Fruit fly (Drosophila melanogaster) whole organism, embryonic: Measurements from ENCODE around the gene orb.

Source experiments
- CG11695 ChIP-seq: fragments of 200-800 bp; sonication (Bioruptor generic); IDR thresholded peaks from 3 replicates; pipeline ENCODE4 v1.3.6; 2022; ENCODE audit warnings: missing biosample characterization, missing genetic modification characterization
- CG13296 ChIP-seq: fragments of 200-800 bp; sonication (Bioruptor generic); optimal IDR thresholded peaks from 3 replicates; lab custom pipeline; 2018; ENCODE audit warnings: missing biosample characterization, mild to moderate bottlenecking, missing genetic modification characterization
- CG14710 ChIP-seq: fragments of 200-800 bp; sonication (Bioruptor generic); optimal IDR thresholded peaks from 3 replicates; lab custom pipeline; 2019; ENCODE audit warnings: missing biosample characterization, mild to moderate bottlenecking, missing genetic modification characterization, moderate library complexity
- CG15269 ChIP-seq: fragments of 200-800 bp; sonication (Bioruptor generic); optimal IDR thresholded peaks from 2 replicates; lab custom pipeline; 2018; ENCODE audit warnings: missing biosample characterization, mild to moderate bottlenecking, missing genetic modification characterization, moderate library complexity
- CG1792 ChIP-seq: fragments of 200-800 bp; sonication (Bioruptor generic); optimal IDR thresholded peaks from 2 replicates; lab custom pipeline; 2016; ENCODE audit warnings: missing biosample characterization, missing genetic modification characterization
- CG18476 ChIP-seq: fragments of 200-800 bp; sonication (Bioruptor generic); optimal IDR thresholded peaks from 2 replicates; lab custom pipeline; 2016; ENCODE audit warnings: missing biosample characterization, mild to moderate bottlenecking, missing genetic modification characterization
- CG4707 ChIP-seq: fragments of 200-800 bp; sonication (Bioruptor generic); optimal IDR thresholded peaks from 2 replicates; lab custom pipeline; 2018; ENCODE audit warnings: missing biosample characterization, mild to moderate bottlenecking, missing genetic modification characterization, moderate library complexity
- CG6654 ChIP-seq: fragments of 200-800 bp; sonication (Bioruptor generic); optimal IDR thresholded peaks from 2 replicates; lab custom pipeline; 2017; ENCODE audit warnings: missing biosample characterization, mild to moderate bottlenecking, missing genetic modification characterization
- CG6683 ChIP-seq: fragments of 200-800 bp; sonication (Bioruptor generic); optimal IDR thresholded peaks from 2 replicates; lab custom pipeline; 2017; ENCODE audit warnings: missing biosample characterization, mild to moderate bottlenecking, missing genetic modification characterization, missing genetic modification reagents
- CG6854 ChIP-seq: fragments of 200-800 bp; sonication (Bioruptor generic); optimal IDR thresholded peaks from 3 replicates; lab custom pipeline; 2017; ENCODE audit warnings: missing biosample characterization, mild to moderate bottlenecking, missing genetic modification characterization
- CG7357 ChIP-seq: fragments of 200-800 bp; sonication (Bioruptor generic); IDR thresholded peaks from 3 replicates; pipeline ENCODE4 v1.3.6; 2022; ENCODE audit warnings: missing biosample characterization, missing genetic modification characterization
- CG7987 ChIP-seq: fragments of 200-800 bp; sonication (Bioruptor generic); optimal IDR thresholded peaks from 2 replicates; lab custom pipeline; 2018; ENCODE audit warnings: missing biosample characterization, mild to moderate bottlenecking, missing genetic modification characterization, moderate library complexity
- Chrac-16 ChIP-seq: fragments of 200-800 bp; sonication (Bioruptor generic); optimal IDR thresholded peaks from 3 replicates; lab custom pipeline; 2016; ENCODE audit warnings: missing biosample characterization, missing genetic modification characterization
- CoRest ChIP-seq: fragments of 200-800 bp; sonication (Bioruptor generic); optimal IDR thresholded peaks from 3 replicates; lab custom pipeline; 2018; ENCODE audit warnings: missing biosample characterization, mild to moderate bottlenecking, missing genetic modification characterization, moderate library complexity
- Dbx ChIP-seq: fragments of 200-800 bp; sonication (Bioruptor generic); IDR thresholded peaks from 3 replicates; pipeline ENCODE4 v1.3.6; 2022; ENCODE audit warnings: missing biosample characterization, missing genetic modification characterization
- Dfd ChIP-seq, 2 experiments: fragments of >200 bp; optimal IDR thresholded peaks; 2 replicates each; lab custom pipeline; 2017; ENCODE audit warnings: missing biosample characterization in 2 of 2, missing genetic modification characterization in 2 of 2
- HLH54F ChIP-seq: fragments of 200-800 bp; sonication (Bioruptor generic); optimal IDR thresholded peaks from 3 replicates; lab custom pipeline; 2016; ENCODE audit warnings: missing biosample characterization, missing genetic modification characterization
- Hey ChIP-seq: fragments of 200-800 bp; sonication (Bioruptor generic); optimal IDR thresholded peaks from 3 replicates; lab custom pipeline; 2018; ENCODE audit warnings: missing biosample characterization, mild to moderate bottlenecking, missing genetic modification characterization
- Hr78 ChIP-seq, 2 experiments: fragments of 200-800 bp in 1 of 2; fragments of >200 bp in 1 of 2; sonication (Bioruptor generic) in 1 of 2; optimal IDR thresholded peaks; 2 replicates each; lab custom pipeline; 2017 to 2019; ENCODE audit warnings: missing biosample characterization in 2 of 2, missing genetic modification characterization in 2 of 2, mild to moderate bottlenecking in 1 of 2, moderate library complexity in 1 of 2
- Meics ChIP-seq: fragments of 200-800 bp; sonication (Bioruptor generic); optimal IDR thresholded peaks from 2 replicates; lab custom pipeline; 2017; ENCODE audit warnings: missing biosample characterization, mild to moderate bottlenecking, missing genetic modification characterization
- Myb ChIP-seq: fragments of 200-800 bp; sonication (Bioruptor generic); optimal IDR thresholded peaks from 2 replicates; lab custom pipeline; 2016; ENCODE audit warnings: missing biosample characterization, missing genetic modification characterization
- NC2β ChIP-seq: fragments of 200-800 bp; sonication (Bioruptor generic); optimal IDR thresholded peaks from 2 replicates; lab custom pipeline; 2016; ENCODE audit warnings: missing biosample characterization, missing genetic modification characterization
- abd-A ChIP-seq: fragments of 200-800 bp; sonication (Bioruptor generic); optimal IDR thresholded peaks from 3 replicates; lab custom pipeline; 2019; ENCODE audit warnings: missing biosample characterization, mild to moderate bottlenecking, missing genetic modification characterization, moderate library complexity
- bowl ChIP-seq: fragments of 200-800 bp; sonication (Bioruptor generic); IDR thresholded peaks from 2 replicates; pipeline ENCODE4 v1.3.6; 2022; ENCODE audit warnings: missing biosample characterization, missing genetic modification characterization
- cad ChIP-seq: fragments of >200 bp; optimal IDR thresholded peaks from 2 replicates; lab custom pipeline; 2017; ENCODE audit warnings: missing biosample characterization, missing genetic modification characterization
- crc ChIP-seq: fragments of 200-800 bp; sonication (Bioruptor generic); optimal IDR thresholded peaks from 2 replicates; lab custom pipeline; 2016; ENCODE audit warnings: missing biosample characterization, missing genetic modification characterization
- dpn ChIP-seq, 2 experiments: fragments of 200-800 bp; sonication (Bioruptor generic); optimal IDR thresholded peaks; 3 replicates each; lab custom pipeline; 2016; ENCODE audit warnings: missing biosample characterization in 2 of 2, missing genetic modification characterization in 2 of 2
- gcm2 ChIP-seq: fragments of 200-800 bp; sonication (Bioruptor generic); optimal IDR thresholded peaks from 2 replicates; lab custom pipeline; 2016; ENCODE audit warnings: missing biosample characterization, missing genetic modification characterization
- h ChIP-seq: fragments of >200 bp; optimal IDR thresholded peaks from 2 replicates; lab custom pipeline; 2017
- hkb ChIP-seq, 2 experiments: fragments of 200-800 bp in 1 of 2; fragments of >200 bp in 1 of 2; sonication (Bioruptor generic) in 1 of 2; IDR thresholded peaks in 1 of 2; optimal IDR thresholded peaks in 1 of 2; 2 replicates each; pipeline versions ENCODE4 v1.3.6 to Lab custom; 2017 to 2022; ENCODE audit warnings: missing biosample characterization in 1 of 2, missing genetic modification characterization in 1 of 2
- kah ChIP-seq: fragments of 200-800 bp; sonication (Bioruptor generic); optimal IDR thresholded peaks from 2 replicates; lab custom pipeline; 2018; ENCODE audit warnings: missing biosample characterization, mild to moderate bottlenecking, missing genetic modification characterization
- lab ChIP-seq: fragments of 200-800 bp; sonication (Bioruptor generic); optimal IDR thresholded peaks from 3 replicates; lab custom pipeline; 2017; ENCODE audit warnings: missing biosample characterization, missing genetic modification characterization, mild to moderate bottlenecking, moderate library complexity, missing genetic modification reagents
- mld ChIP-seq: fragments of 200-800 bp; sonication (Bioruptor generic); IDR thresholded peaks from 3 replicates; pipeline ENCODE4 v1.3.6; 2022; ENCODE audit warnings: missing biosample characterization, missing genetic modification characterization; ENCODE audit not compliant: partially characterized antibody
- nerfin-1 ChIP-seq: fragments of 200-800 bp; sonication (Bioruptor generic); optimal IDR thresholded peaks from 3 replicates; lab custom pipeline; 2019; ENCODE audit warnings: missing biosample characterization, mild to moderate bottlenecking, missing genetic modification characterization, moderate library complexity
- oc ChIP-seq: fragments of 200-800 bp; sonication (Bioruptor generic); optimal IDR thresholded peaks from 2 replicates; lab custom pipeline; 2018; ENCODE audit warnings: missing biosample characterization, mild to moderate bottlenecking, missing genetic modification characterization, moderate library complexity
- pros ChIP-seq: fragments of 200-800 bp; sonication (Bioruptor generic); optimal IDR thresholded peaks from 3 replicates; lab custom pipeline; 2019; ENCODE audit warnings: missing biosample characterization, mild to moderate bottlenecking, missing genetic modification characterization, moderate library complexity
- ranshi ChIP-seq: fragments of 200-800 bp; sonication (Bioruptor generic); IDR thresholded peaks from 2 replicates; pipeline ENCODE4 v1.3.6; 2022; ENCODE audit warnings: missing biosample characterization, missing genetic modification characterization
- rib ChIP-seq: fragments of 200-800 bp; sonication (Bioruptor generic); IDR thresholded peaks from 2 replicates; pipeline ENCODE4 v1.3.6; 2022; ENCODE audit warnings: missing biosample characterization, missing genetic modification characterization
- sd ChIP-seq: fragments of 200-800 bp; sonication (Bioruptor generic); optimal IDR thresholded peaks from 3 replicates; lab custom pipeline; 2018; ENCODE audit warnings: missing biosample characterization, mild to moderate bottlenecking, missing genetic modification characterization, moderate library complexity
- sens ChIP-seq: fragments of 200-800 bp; sonication (Bioruptor generic); peaks from one replicate; lab custom pipeline; 2016; ENCODE audit warnings: missing biosample characterization, missing genetic modification characterization
- sima ChIP-seq: fragments of 200-800 bp; sonication (Bioruptor generic); optimal IDR thresholded peaks from 2 replicates; lab custom pipeline; 2016; ENCODE audit warnings: missing biosample characterization, missing genetic modification characterization
- slbo ChIP-seq: fragments of 200-800 bp; sonication (Bioruptor generic); IDR thresholded peaks from 2 replicates; pipeline ENCODE4 v1.3.6; 2022; ENCODE audit warnings: missing biosample characterization, missing genetic modification characterization
- so ChIP-seq: fragments of 200-800 bp; sonication (Bioruptor generic); IDR thresholded peaks from 3 replicates; pipeline ENCODE4 v1.3.6; 2022; ENCODE audit warnings: missing biosample characterization, missing genetic modification characterization
- sr ChIP-seq: fragments of 200-800 bp; sonication (Bioruptor generic); IDR thresholded peaks from 3 replicates; pipeline ENCODE4 v1.3.6; 2022; ENCODE audit warnings: missing biosample characterization, missing genetic modification characterization
- stwl ChIP-seq: fragments of 200-800 bp; sonication (Bioruptor generic); optimal IDR thresholded peaks from 3 replicates; lab custom pipeline; 2018; ENCODE audit warnings: missing biosample characterization, mild to moderate bottlenecking, missing genetic modification characterization, moderate library complexity
- unpg ChIP-seq: fragments of 200-800 bp; sonication (Bioruptor generic); optimal IDR thresholded peaks from 3 replicates; lab custom pipeline; 2018; ENCODE audit warnings: missing biosample characterization, mild to moderate bottlenecking, missing genetic modification characterization, moderate library complexity
- vnd ChIP-seq: fragments of 200-800 bp; sonication (Bioruptor generic); IDR thresholded peaks from 3 replicates; pipeline ENCODE4 v1.3.6; 2022; ENCODE audit warnings: missing biosample characterization, missing genetic modification characterization; ENCODE audit not compliant: partially characterized antibody
- zen2 ChIP-seq: fragments of 200-800 bp; sonication (Bioruptor generic); IDR thresholded peaks from 3 replicates; pipeline ENCODE4 v1.3.6; 2022; ENCODE audit warnings: missing biosample characterization, missing genetic modification characterization; ENCODE audit not compliant: partially characterized antibody
- zfh2 ChIP-seq: fragments of 200-800 bp; sonication (Bioruptor generic); optimal IDR thresholded peaks from 2 replicates; lab custom pipeline; 2016; ENCODE audit warnings: missing biosample characterization, missing genetic modification characterization

The orb gene

DNA sequence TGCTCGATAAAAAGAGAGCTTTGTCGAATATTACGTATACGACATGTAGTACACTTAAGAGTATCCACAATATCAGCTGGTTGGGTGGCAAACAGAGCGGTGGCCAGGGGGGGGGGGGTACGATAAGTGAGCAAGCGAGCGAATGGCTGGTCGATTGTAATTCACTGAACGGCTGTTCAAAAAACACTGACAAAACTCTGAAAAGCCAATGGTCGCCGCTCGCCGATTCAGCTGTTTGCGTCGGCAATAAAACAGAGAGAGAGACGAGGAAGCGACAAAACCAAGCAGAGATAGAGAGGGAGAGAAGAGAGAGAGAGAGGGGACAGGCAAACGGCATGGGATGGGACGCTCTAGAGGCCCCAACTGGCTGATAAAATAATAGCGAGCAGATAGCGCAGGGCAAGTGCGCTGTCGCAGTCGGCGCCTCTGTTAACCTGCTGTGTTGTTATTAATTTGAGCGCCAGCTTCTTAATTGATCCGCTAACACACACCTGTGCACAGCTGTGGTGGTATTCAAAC lies 54.1 kb downstream of the orb start, which contains the start of gene cnc (continued):
- TF ChIP-seq pros (GFP tag; lab: Kevin White, UChicago) (no peak), lab (GFP tag; lab: Kevin White, UChicago) (peak; percentile 61), crc (GFP tag; lab: Kevin White, UChicago) (no peak), sens (GFP tag; lab: Kevin White, UChicago) (peak; percentile 57), Hr78 (GFP tag; optimal IDR thresholded peaks at IDR 0.05; lab: Kevin White, UChicago) (peak in 1 of 2 experiments; percentile 90), CG6854 (peak; percentile 16), zfh2 (GFP tag; lab: Kevin White, UChicago) (no peak), kah (GFP tag; lab: Kevin White, UChicago) (peak; percentile 36), bowl (GFP tag; lab: Robert Waterston, UW) (no peak), CG11695 (GFP tag; lab: Robert Waterston, UW) (peak; percentile 57; the same call in 1 of the 3 replicates), hkb (optimal IDR thresholded peaks at IDR 0.05; lab: Kevin White, UChicago) (no peak), hkb (GFP tag; IDR thresholded peaks at IDR 0.05; lab: Robert Waterston, UW) (peak; percentile 65), Dbx (GFP tag; lab: Robert Waterston, UW) (peak; percentile 50; the same call in 1 of the 3 replicates), cad (no peak), abd-A (tag; lab: Kevin White, UChicago) (peak; percentile 93), slbo (GFP tag; lab: Robert Waterston, UW) (peak; percentile 27; the same call in 1 of the 2 replicates), CG6683 (GFP tag; lab: Kevin White, UChicago) (peak; percentile 15), so (GFP tag; lab: Robert Waterston, UW) (peak; percentile 79; the same call in 2 of the 3 replicates), mld (GFP tag; lab: Robert Waterston, UW) (no peak), zen2 (GFP tag; lab: Robert Waterston, UW) (peak; percentile 80), oc (peak; percentile 25), Dfd (GFP tag; optimal IDR thresholded peaks at IDR 0.05; lab: Kevin White, UChicago) (no peak)

- TF ChIP-seq nerfin-1 (tag; lab: Kevin White, UChicago) (no peak), unpg (no peak), CG13296 (GFP tag; lab: Kevin White, UChicago) (peak; percentile 57), sr (GFP tag; lab: Robert Waterston, UW) (no peak), CG18476 (GFP tag; lab: Kevin White, UChicago) (no peak), gcm2 (GFP tag; lab: Kevin White, UChicago) (no peak), CG7987 (GFP tag; lab: Kevin White, UChicago) (peak; percentile 48), HLH54F (GFP tag; lab: Kevin White, UChicago) (peak; percentile 25), NC2β (GFP tag; lab: Kevin White, UChicago) (peak; percentile 3), CG15269 (tag; lab: Kevin White, UChicago) (peak; percentile 32), h (no peak), sima (no peak), ranshi (GFP tag; lab: Robert Waterston, UW) (peak; percentile 28; the same call in 1 of the 2 replicates), CG6654 (GFP tag; lab: Kevin White, UChicago) (no peak), CG14710 (tag; lab: Kevin White, UChicago) (no peak), Meics (GFP tag; lab: Kevin White, UChicago) (peak; percentile 72), Hey (tag; lab: Kevin White, UChicago) (peak; percentile 10), rib (GFP tag; lab: Robert Waterston, UW) (peak; percentile 46; the same call in 1 of the 2 replicates), sd (tag; lab: Kevin White, UChicago) (peak; percentile 9), CG1792 (GFP tag; lab: Kevin White, UChicago) (peak; percentile 11), CG4707 (no peak), CoRest (peak; percentile 33), dpn (GFP tag; optimal IDR thresholded peaks at IDR 0.05; lab: Kevin White, UChicago) (peak in 1 of 2 experiments; percentile 15), abd-A (tag; lab: Kevin White, UChicago) (no peak), CG7357 (GFP tag; lab: Robert Waterston, UW) (no peak), vnd (no peak), Chrac-16 (GFP tag; lab: Kevin White, UChicago) (no peak), Myb (GFP tag; lab: Kevin White, UChicago) (peak; percentile 17), stwl (tag; lab: Kevin White, UChicago) (no peak)
These were observed 55.4 kb downstream of the orb start for dm6 chr3R:23225266-23225665.
